Fruit fly (Drosophila melanogaster) whole organism, embryonic: ENCODE data around the gene Pat1.

Source experiments
- Ada2b ChIP-seq: fragments of 200-800 bp; sonication (Bioruptor generic); IDR thresholded peaks from 2 replicates; pipeline ENCODE4 v1.3.6; 2022; ENCODE audit warnings: missing biosample characterization, missing genetic modification characterization
- B-H2 ChIP-seq: fragments of 200-800 bp; sonication (Bioruptor generic); optimal IDR thresholded peaks from 2 replicates; lab custom pipeline; 2018; ENCODE audit warnings: missing biosample characterization, mild to moderate bottlenecking, missing genetic modification characterization
- CG12299 ChIP-seq: fragments of 200-800 bp; sonication (Bioruptor generic); optimal IDR thresholded peaks from 2 replicates; lab custom pipeline; 2018; ENCODE audit warnings: missing biosample characterization, mild to moderate bottlenecking, missing genetic modification characterization
- CG12744 ChIP-seq: fragments of 200-800 bp; sonication (Bioruptor generic); optimal IDR thresholded peaks from 2 replicates; lab custom pipeline; 2016; ENCODE audit warnings: missing biosample characterization, missing genetic modification characterization
- CG12942 ChIP-seq: fragments of 200-800 bp; sonication (Bioruptor generic); optimal IDR thresholded peaks from 3 replicates; lab custom pipeline; 2016; ENCODE audit warnings: missing biosample characterization, missing genetic modification characterization
- CG13424 ChIP-seq: fragments of 200-800 bp; sonication (Bioruptor generic); optimal IDR thresholded peaks from 2 replicates; lab custom pipeline; 2019; ENCODE audit warnings: missing biosample characterization, mild to moderate bottlenecking, missing genetic modification characterization, moderate library complexity
- CG13894 ChIP-seq: fragments of 200-800 bp; sonication (Bioruptor generic); optimal IDR thresholded peaks from 3 replicates; lab custom pipeline; 2018; ENCODE audit warnings: missing biosample characterization, mild to moderate bottlenecking, missing genetic modification characterization, moderate library complexity
- CG14965 ChIP-seq: fragments of 200-800 bp; sonication (Bioruptor generic); optimal IDR thresholded peaks from 2 replicates; lab custom pipeline; 2016; ENCODE audit warnings: missing biosample characterization, missing genetic modification characterization, borderline replicate concordance
- CG15011 ChIP-seq: fragments of 200-800 bp; sonication (Bioruptor generic); optimal IDR thresholded peaks from 3 replicates; lab custom pipeline; 2018; ENCODE audit warnings: missing biosample characterization, mild to moderate bottlenecking, missing genetic modification characterization
- CG1647 ChIP-seq: fragments of 200-800 bp; sonication (Bioruptor generic); optimal IDR thresholded peaks from 3 replicates; lab custom pipeline; 2016; ENCODE audit warnings: missing biosample characterization, missing genetic modification characterization
- CG1792 ChIP-seq: fragments of 200-800 bp; sonication (Bioruptor generic); optimal IDR thresholded peaks from 2 replicates; lab custom pipeline; 2016; ENCODE audit warnings: missing biosample characterization, missing genetic modification characterization
- CG18619 ChIP-seq: fragments of 200-800 bp; sonication (Bioruptor generic); optimal IDR thresholded peaks from 3 replicates; lab custom pipeline; 2017; ENCODE audit warnings: missing biosample characterization, mild to moderate bottlenecking, missing genetic modification characterization
- CG2120 ChIP-seq: fragments of 200-800 bp; sonication (Bioruptor generic); optimal IDR thresholded peaks from 3 replicates; lab custom pipeline; 2016; ENCODE audit warnings: missing biosample characterization, missing genetic modification characterization
- CG34224 ChIP-seq: fragments of 200-800 bp; sonication (Bioruptor generic); IDR thresholded peaks from 3 replicates; pipeline ENCODE4 v1.3.6; 2022; ENCODE audit warnings: missing biosample characterization, missing genetic modification characterization; ENCODE audit not compliant: partially characterized antibody
- CG3838 ChIP-seq: fragments of 200-800 bp; sonication (Bioruptor generic); optimal IDR thresholded peaks from 3 replicates; lab custom pipeline; 2016; ENCODE audit warnings: missing biosample characterization, missing genetic modification characterization
- CG4854 ChIP-seq: fragments of 200-800 bp; sonication (Bioruptor generic); optimal IDR thresholded peaks from 2 replicates; lab custom pipeline; 2016; ENCODE audit warnings: missing biosample characterization, missing genetic modification characterization, inconsistent platforms
- CG7839 ChIP-seq: fragments of 200-800 bp; sonication (Bioruptor generic); optimal IDR thresholded peaks from 3 replicates; lab custom pipeline; 2018; ENCODE audit warnings: missing biosample characterization, mild to moderate bottlenecking, missing genetic modification characterization, moderate library complexity
- CG9932 ChIP-seq: fragments of 200-800 bp; sonication (Bioruptor generic); IDR thresholded peaks from 2 replicates; pipeline ENCODE4 v1.3.6; 2022; ENCODE audit warnings: missing biosample characterization, missing genetic modification characterization
- Dad ChIP-seq: fragments of 200-800 bp; sonication (Bioruptor generic); optimal IDR thresholded peaks from 3 replicates; lab custom pipeline; 2016; ENCODE audit warnings: missing biosample characterization, missing genetic modification characterization
- Dbx ChIP-seq: fragments of 200-800 bp; sonication (Bioruptor generic); IDR thresholded peaks from 3 replicates; pipeline ENCODE4 v1.3.6; 2022; ENCODE audit warnings: missing biosample characterization, missing genetic modification characterization
- Doc3 ChIP-seq: fragments of 200-800 bp; sonication (Bioruptor generic); IDR thresholded peaks from 3 replicates; pipeline ENCODE4 v1.3.6; 2022; ENCODE audit warnings: missing biosample characterization, missing genetic modification characterization; ENCODE audit not compliant: partially characterized antibody
- Dref ChIP-seq: fragments of 200-800 bp; sonication (Bioruptor generic); IDR thresholded peaks from 2 replicates; pipeline ENCODE4 v1.3.6; 2022; ENCODE audit warnings: missing biosample characterization, missing genetic modification characterization
- E2f2 ChIP-seq: fragments of 200-800 bp; sonication (Bioruptor generic); IDR thresholded peaks from 2 replicates; pipeline ENCODE4 v1.3.6; 2022; ENCODE audit warnings: missing biosample characterization, missing genetic modification characterization
- Hr78 ChIP-seq, 2 experiments: fragments of 200-800 bp in 1 of 2; fragments of >200 bp in 1 of 2; sonication (Bioruptor generic) in 1 of 2; optimal IDR thresholded peaks; 2 replicates each; lab custom pipeline; 2017 to 2019; ENCODE audit warnings: missing biosample characterization in 2 of 2, missing genetic modification characterization in 2 of 2, mild to moderate bottlenecking in 1 of 2, moderate library complexity in 1 of 2
- MESR4 ChIP-seq: fragments of 200-800 bp; sonication (Bioruptor generic); optimal IDR thresholded peaks from 2 replicates; lab custom pipeline; 2018; ENCODE audit warnings: missing biosample characterization, mild to moderate bottlenecking, missing genetic modification characterization, moderate library complexity
- Meics ChIP-seq: fragments of 200-800 bp; sonication (Bioruptor generic); optimal IDR thresholded peaks from 2 replicates; lab custom pipeline; 2017; ENCODE audit warnings: missing biosample characterization, mild to moderate bottlenecking, missing genetic modification characterization
- NC2α ChIP-seq: fragments of 200-800 bp; sonication (Bioruptor generic); optimal IDR thresholded peaks from 2 replicates; lab custom pipeline; 2016; ENCODE audit warnings: missing biosample characterization, missing genetic modification characterization
- Nf-YC ChIP-seq: fragments of 200-800 bp; optimal IDR thresholded peaks from 3 replicates; lab custom pipeline; 2019; ENCODE audit warnings: missing biosample characterization, mild to moderate bottlenecking, missing genetic modification characterization, moderate library complexity
- Oaz ChIP-seq: fragments of 200-800 bp; sonication (Bioruptor generic); IDR thresholded peaks from 2 replicates; pipeline ENCODE4 v1.3.6; 2022; ENCODE audit warnings: missing biosample characterization, missing genetic modification characterization
- Scr ChIP-seq: fragments of 200-800 bp; sonication (Bioruptor generic); IDR thresholded peaks from 2 replicates; pipeline ENCODE4 v1.3.6; 2022; ENCODE audit warnings: missing biosample characterization, missing genetic modification characterization; ENCODE audit not compliant: partially characterized antibody
- Side ChIP-seq: fragments of 200-800 bp; sonication (Bioruptor generic); optimal IDR thresholded peaks from 2 replicates; lab custom pipeline; 2016; ENCODE audit warnings: missing biosample characterization, missing genetic modification characterization
- Six4 ChIP-seq: fragments of 200-800 bp; sonication (Bioruptor generic); optimal IDR thresholded peaks from 2 replicates; lab custom pipeline; 2016; ENCODE audit warnings: missing biosample characterization, missing genetic modification characterization
- Sry-δ ChIP-seq: fragments of 200-800 bp; sonication (Bioruptor generic); optimal IDR thresholded peaks from 2 replicates; lab custom pipeline; 2016; ENCODE audit warnings: missing biosample characterization, missing genetic modification characterization
- ara ChIP-seq: fragments of 200-800 bp; sonication (Bioruptor generic); IDR thresholded peaks from 2 replicates; pipeline ENCODE4 v1.3.6; 2022; ENCODE audit warnings: missing biosample characterization, missing genetic modification characterization
- bab2 ChIP-seq: fragments of 200-800 bp; sonication (Bioruptor generic); optimal IDR thresholded peaks from 2 replicates; lab custom pipeline; 2016; ENCODE audit warnings: missing biosample characterization, missing genetic modification characterization
- crol ChIP-seq: fragments of 200-800 bp; sonication (Bioruptor generic); IDR thresholded peaks from 2 replicates; pipeline ENCODE4 v1.3.6; 2022; ENCODE audit warnings: missing biosample characterization, missing genetic modification characterization
- gfzf ChIP-seq: fragments of 200-800 bp; sonication (Bioruptor generic); optimal IDR thresholded peaks from 2 replicates; lab custom pipeline; 2016; ENCODE audit warnings: missing biosample characterization, mild to moderate bottlenecking, missing genetic modification characterization, moderate library complexity
- ind ChIP-seq: fragments of 200-800 bp; sonication (Bioruptor generic); optimal IDR thresholded peaks from 3 replicates; lab custom pipeline; 2016; ENCODE audit warnings: missing biosample characterization, missing genetic modification characterization
- ken ChIP-seq: fragments of 200-800 bp; sonication (Bioruptor generic); IDR thresholded peaks from 3 replicates; pipeline ENCODE4 v1.3.6; 2022; ENCODE audit warnings: missing biosample characterization, missing genetic modification characterization
- onecut ChIP-seq: fragments of 200-800 bp; sonication (Bioruptor generic); IDR thresholded peaks from 2 replicates; pipeline ENCODE4 v1.3.6; 2022; ENCODE audit warnings: missing biosample characterization, missing genetic modification characterization
- pfk ChIP-seq: fragments of 200-800 bp; sonication (Bioruptor generic); optimal IDR thresholded peaks from 2 replicates; lab custom pipeline; 2018; ENCODE audit warnings: missing biosample characterization, mild to moderate bottlenecking, missing genetic modification characterization, moderate library complexity
- phol ChIP-seq: fragments of 200-800 bp; sonication (Bioruptor generic); optimal IDR thresholded peaks from 3 replicates; lab custom pipeline; 2018; ENCODE audit warnings: missing biosample characterization, mild to moderate bottlenecking, missing genetic modification characterization, moderate library complexity
- prd ChIP-seq, 3 experiments: fragments of >200 bp in 2 of 3; fragments of 200-800 bp in 1 of 3; sonication (Bioruptor generic) in 1 of 3; optimal IDR thresholded peaks in 2 of 3; IDR thresholded peaks in 1 of 3; 2 replicates in 2 of 3; 3 replicates in 1 of 3; pipeline versions ENCODE4 v1.3.6 to Lab custom; 2017 to 2022; ENCODE audit warnings: missing biosample characterization in 1 of 3, missing genetic modification characterization in 1 of 3
- ro ChIP-seq: fragments of 200-800 bp; sonication (Bioruptor generic); IDR thresholded peaks from 2 replicates; pipeline ENCODE4 v1.3.6; 2022; ENCODE audit warnings: missing biosample characterization, missing genetic modification characterization
- sob ChIP-seq: fragments of 200-800 bp; sonication (Bioruptor generic); IDR thresholded peaks from 2 replicates; pipeline ENCODE4 v1.3.6; 2022; ENCODE audit warnings: missing biosample characterization, missing genetic modification characterization
- stc ChIP-seq: fragments of 200-800 bp; sonication (Bioruptor generic); IDR thresholded peaks from 2 replicates; pipeline ENCODE4 v1.3.6; 2022; ENCODE audit warnings: missing biosample characterization, missing genetic modification characterization
- tap ChIP-seq: fragments of 200-800 bp; optimal IDR thresholded peaks from 3 replicates; lab custom pipeline; 2019; ENCODE audit warnings: missing biosample characterization, mild to moderate bottlenecking, missing genetic modification characterization, moderate library complexity
- toy ChIP-seq: fragments of 200-800 bp; sonication (Bioruptor generic); IDR thresholded peaks from 2 replicates; pipeline ENCODE4 v1.3.6; 2022; ENCODE audit warnings: missing biosample characterization, missing genetic modification characterization
- twi ChIP-seq: fragments of 200-800 bp; optimal IDR thresholded peaks from 2 replicates; lab custom pipeline; 2019; ENCODE audit warnings: missing biosample characterization, mild to moderate bottlenecking, missing genetic modification characterization, moderate library complexity

Gene Pat1

DNA sequence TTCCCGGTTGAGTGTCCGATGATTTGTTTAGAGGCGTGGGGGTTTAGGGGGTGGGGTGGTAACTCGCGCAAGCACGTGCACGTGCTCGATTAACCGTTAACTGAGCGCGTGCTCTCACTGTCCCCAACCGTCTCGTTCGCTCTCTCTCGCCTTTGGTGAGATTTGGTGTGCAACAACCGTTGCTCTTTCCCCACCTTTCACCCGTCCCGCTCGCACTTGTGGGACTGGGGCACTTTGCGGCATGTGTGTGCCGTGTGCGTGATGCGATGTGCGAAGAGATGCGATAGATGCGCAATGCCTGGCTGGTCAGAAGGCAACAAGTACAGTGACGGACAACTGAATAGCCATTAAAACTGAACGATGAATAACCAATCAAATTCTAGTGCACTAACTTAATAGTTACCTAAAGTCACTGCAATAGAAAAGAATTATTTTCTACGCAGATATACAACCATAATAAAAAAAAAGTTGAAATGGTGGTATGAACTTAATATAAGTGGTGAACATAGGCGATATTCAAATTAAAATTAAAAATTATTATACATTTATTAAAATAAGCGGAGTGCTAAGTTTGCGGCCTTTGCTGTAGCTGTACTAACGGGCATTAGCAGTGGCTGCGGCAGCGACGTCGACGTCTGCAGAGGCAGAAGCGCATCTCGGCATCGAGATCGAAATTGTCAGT lies 19.2 kb upstream of the Pat1 start (continued):
- TF ChIP-seq tap: peak; percentile 85
- TF ChIP-seq CG2120 (GFP tag; lab: Kevin White, UChicago): peak; percentile 44
- no peak for TF ChIP-seq CG13894 (tag; lab: Kevin White, UChicago)
- TF ChIP-seq Dref (GFP tag; lab: Robert Waterston, UW): no peak
- TF ChIP-seq CG12299 (tag; lab: Kevin White, UChicago): peak; percentile 84
- no peak for TF ChIP-seq Doc3 (GFP tag; lab: Robert Waterston, UW)
- TF ChIP-seq prd (optimal IDR thresholded peaks at IDR 0.05; lab: Kevin White, UChicago): no peak
- TF ChIP-seq prd (GFP tag; IDR thresholded peaks at IDR 0.05; lab: Robert Waterston, UW): peak; percentile 86
- peak; percentile 70; the same call in 1 of the 2 replicates for TF ChIP-seq ro (GFP tag; lab: Robert Waterston, UW)
- TF ChIP-seq Hr78 (GFP tag; optimal IDR thresholded peaks at IDR 0.05; lab: Kevin White, UChicago): peak in 1 of 2 experiments; percentile 83
- TF ChIP-seq Meics: peak; percentile 80
- peak; percentile 67 for TF ChIP-seq Ada2b
- peak; percentile 18 for TF ChIP-seq Dad (GFP tag; lab: Kevin White, UChicago)
- TF ChIP-seq Nf-YC: peak; percentile 80
- no peak; the same call in 1 of the 2 replicates for TF ChIP-seq CG9932
- peak; percentile 72 for TF ChIP-seq sob (GFP tag; lab: Robert Waterston, UW)
- no peak for TF ChIP-seq toy (GFP tag; lab: Robert Waterston, UW)
- TF ChIP-seq Dbx (GFP tag; lab: Robert Waterston, UW): peak; percentile 64; the same call in 2 of the 3 replicates
- no peak for TF ChIP-seq CG12744
- TF ChIP-seq CG14965 (GFP tag; lab: Kevin White, UChicago): no peak
- peak; percentile 94 for TF ChIP-seq phol (tag; lab: Kevin White, UChicago)
- TF ChIP-seq onecut (GFP tag; lab: Robert Waterston, UW): peak; percentile 79
- peak; percentile 82 for TF ChIP-seq stc (GFP tag; lab: Robert Waterston, UW)
- no peak for TF ChIP-seq gfzf (GFP tag; lab: Kevin White, UChicago)
- peak; percentile 62 for TF ChIP-seq Oaz (GFP tag; lab: Robert Waterston, UW)
- peak; percentile 77 for TF ChIP-seq CG18619
- peak; percentile 76 for TF ChIP-seq ken
- TF ChIP-seq E2f2: peak; percentile 65
- TF ChIP-seq CG3838: no peak
- TF ChIP-seq CG1647 (GFP tag; lab: Kevin White, UChicago): no peak
- peak; percentile 75 for TF ChIP-seq ind
- no peak for TF ChIP-seq NC2α (GFP tag; lab: Kevin White, UChicago)
- peak; percentile 76 for TF ChIP-seq CG12942 (GFP tag; lab: Kevin White, UChicago)
- TF ChIP-seq crol (GFP tag; lab: Robert Waterston, UW): peak; percentile 46
- no peak for TF ChIP-seq Sry-δ (GFP tag; lab: Kevin White, UChicago)
- peak; percentile 93 for TF ChIP-seq CG7839
- no peak for TF ChIP-seq pfk (GFP tag; lab: Kevin White, UChicago)
- peak; percentile 81 for TF ChIP-seq Six4
- TF ChIP-seq MESR4 (GFP tag; lab: Kevin White, UChicago): peak; percentile 1
- TF ChIP-seq CG13424 (tag; lab: Kevin White, UChicago): peak; percentile 94
- peak; percentile 28 for TF ChIP-seq Side (GFP tag; lab: Kevin White, UChicago)
- TF ChIP-seq bab2 (GFP tag; lab: Kevin White, UChicago): peak; percentile 48
- TF ChIP-seq ara (GFP tag; lab: Robert Waterston, UW): peak; percentile 87
- TF ChIP-seq CG1792 (GFP tag; lab: Kevin White, UChicago): no peak
- no peak for TF ChIP-seq CG34224 (GFP tag; lab: Robert Waterston, UW)
- TF ChIP-seq CG15011 (GFP tag; lab: Kevin White, UChicago): peak; percentile 79
- no peak for TF ChIP-seq Scr (GFP tag; lab: Robert Waterston, UW)
- peak; percentile 20 for TF ChIP-seq B-H2 (GFP tag; lab: Kevin White, UChicago)
- TF ChIP-seq CG4854 (GFP tag; lab: Kevin White, UChicago): peak; percentile 49
- TF ChIP-seq twi: peak; percentile 83
